Worm (Caenorhabditis elegans) whole organism, mixed stage, embryonic: ENCODE measurements around the gene chl-1.
A peak's percentile ranks its signal among the peaks of the same experiment; 100 is the strongest.

ENCODE experiments used
- M03D4.4 ChIP-seq: sonication (generic microtip); optimal IDR thresholded peaks from 2 replicates; lab custom pipeline; 2017; ENCODE audit warnings: mild to moderate bottlenecking, missing genetic modification characterization, missing compliant biosample characterization
- bed-3 ChIP-seq: fragments of 200-800 bp; sonication (Bioruptor generic); optimal IDR thresholded peaks from 3 replicates; lab custom pipeline; 2018; ENCODE audit warnings: mild to moderate bottlenecking, missing genetic modification characterization, moderate library complexity, missing compliant biosample characterization
- ceh-43 ChIP-seq: fragments of 200-800 bp; sonication (Bioruptor generic); optimal IDR thresholded peaks from 2 replicates; lab custom pipeline; 2018; ENCODE audit warnings: mild to moderate bottlenecking, missing genetic modification characterization, moderate library complexity, missing compliant biosample characterization
- ceh-83 ChIP-seq: fragments of 200-800 bp; sonication (Bioruptor generic); optimal IDR thresholded peaks from 2 replicates; lab custom pipeline; 2018; ENCODE audit warnings: mild to moderate bottlenecking, missing genetic modification characterization, missing compliant biosample characterization
- ces-1 ChIP-seq: fragments of 150-350 bp; optimal IDR thresholded peaks from 2 replicates; lab custom pipeline; 2014; ENCODE audit warnings: missing biosample characterization, missing genetic modification reagents, missing genetic modification characterization
- cnd-1 ChIP-seq: fragments of 200-800 bp; sonication (Bioruptor generic); optimal IDR thresholded peaks from 2 replicates; lab custom pipeline; 2018; ENCODE audit warnings: mild to moderate bottlenecking, missing genetic modification characterization, missing compliant biosample characterization
- drap-1 ChIP-seq: fragments of 200-800 bp; sonication (Bioruptor generic); optimal IDR thresholded peaks from 3 replicates; lab custom pipeline; 2018; ENCODE audit warnings: mild to moderate bottlenecking, missing genetic modification characterization, missing compliant biosample characterization
- elt-1 ChIP-seq: sonication (generic microtip); optimal IDR thresholded peaks from 2 replicates; lab custom pipeline; 2017; ENCODE audit warnings: missing genetic modification characterization, mild to moderate bottlenecking, missing compliant biosample characterization, antibody characterized with exemption, moderate library complexity, borderline replicate concordance; ENCODE audit not compliant: insufficient read depth
- elt-3 ChIP-seq: fragments of 150-350 bp; optimal IDR thresholded peaks from 2 replicates; lab custom pipeline; 2014; ENCODE audit warnings: missing biosample characterization, missing genetic modification characterization
- flh-1 ChIP-seq: fragments of 200-800 bp; sonication (Bioruptor generic); optimal IDR thresholded peaks from 2 replicates; lab custom pipeline; 2018; ENCODE audit warnings: mild to moderate bottlenecking, missing genetic modification characterization, moderate library complexity, missing compliant biosample characterization
- ham-2 ChIP-seq: fragments of 200-800 bp; sonication (Bioruptor generic); optimal IDR thresholded peaks from 2 replicates; lab custom pipeline; 2018; ENCODE audit warnings: mild to moderate bottlenecking, missing genetic modification characterization, missing compliant biosample characterization
- hlh-1 ChIP-seq: fragments of 150-350 bp; optimal IDR thresholded peaks from 2 replicates; lab custom pipeline; 2014; ENCODE audit warnings: missing biosample characterization, missing genetic modification reagents, missing genetic modification characterization
- lin-13 ChIP-seq: fragments of 150-350 bp; optimal IDR thresholded peaks from 2 replicates; lab custom pipeline; 2014; ENCODE audit warnings: missing biosample characterization, missing genetic modification characterization
- lin-32 ChIP-seq: fragments of 200-800 bp; sonication (Bioruptor generic); optimal IDR thresholded peaks from 2 replicates; lab custom pipeline; 2018; ENCODE audit warnings: mild to moderate bottlenecking, missing genetic modification characterization, missing compliant biosample characterization
- lsy-2 ChIP-seq: fragments of 150-350 bp; optimal IDR thresholded peaks from 2 replicates; lab custom pipeline; 2014; ENCODE audit warnings: missing biosample characterization, missing genetic modification characterization
- mab-5 ChIP-seq: fragments of 150-350 bp; optimal IDR thresholded peaks from 2 replicates; lab custom pipeline; 2014; ENCODE audit warnings: missing biosample characterization, missing genetic modification characterization
- mep-1 ChIP-seq: fragments of 150-350 bp; optimal IDR thresholded peaks from 2 replicates; lab custom pipeline; 2017; ENCODE audit warnings: missing biosample characterization, missing genetic modification reagents, missing genetic modification characterization, inconsistent platforms
- mls-2 ChIP-seq: sonication (generic microtip); optimal IDR thresholded peaks from 2 replicates; lab custom pipeline; 2016; ENCODE audit warnings: mild to moderate bottlenecking, missing genetic modification characterization, moderate library complexity, missing compliant biosample characterization
- nhr-12 ChIP-seq: fragments of 150-350 bp; optimal IDR thresholded peaks from 2 replicates; lab custom pipeline; 2014; ENCODE audit warnings: missing biosample characterization, missing genetic modification characterization
- nhr-237 ChIP-seq: fragments of 150-350 bp; optimal IDR thresholded peaks from 2 replicates; lab custom pipeline; 2014; ENCODE audit warnings: missing biosample characterization, missing genetic modification characterization
- nhr-28 ChIP-seq: fragments of 150-350 bp; optimal IDR thresholded peaks from 2 replicates; lab custom pipeline; 2014; ENCODE audit warnings: missing biosample characterization, missing genetic modification characterization
- nhr-76 ChIP-seq: sonication (generic microtip); optimal IDR thresholded peaks from 2 replicates; lab custom pipeline; 2017; ENCODE audit warnings: missing biosample characterization, missing genetic modification characterization
- pha-4 ChIP-seq: fragments of 150-350 bp; optimal IDR thresholded peaks from 2 replicates; lab custom pipeline; 2018; ENCODE audit warnings: missing biosample characterization, missing genetic modification reagents, missing genetic modification characterization
- sem-2 ChIP-seq: fragments of 200-800 bp; sonication (Bioruptor generic); optimal IDR thresholded peaks from 2 replicates; lab custom pipeline; 2018; ENCODE audit warnings: mild to moderate bottlenecking, missing genetic modification characterization, missing compliant biosample characterization
- sptf-1 ChIP-seq: sonication (generic microtip); optimal IDR thresholded peaks from 2 replicates; lab custom pipeline; 2017; ENCODE audit warnings: mild to moderate bottlenecking, missing genetic modification characterization, moderate library complexity, missing compliant biosample characterization
- tbx-8 ChIP-seq: fragments of 200-800 bp; sonication (Bioruptor generic); optimal IDR thresholded peaks from 2 replicates; lab custom pipeline; 2018; ENCODE audit warnings: mild to moderate bottlenecking, missing genetic modification characterization, moderate library complexity, missing compliant biosample characterization
- unc-120 ChIP-seq: sonication (generic microtip); optimal IDR thresholded peaks from 2 replicates; lab custom pipeline; 2017; ENCODE audit warnings: missing genetic modification characterization, missing compliant biosample characterization; ENCODE audit not compliant: poor library complexity, severe bottlenecking
- unc-39 ChIP-seq: fragments of 150-350 bp; optimal IDR thresholded peaks from 2 replicates; lab custom pipeline; 2014; ENCODE audit warnings: missing biosample characterization, missing genetic modification characterization
- unc-62 ChIP-seq: fragments of 150-350 bp; optimal IDR thresholded peaks from 2 replicates; lab custom pipeline; 2014; ENCODE audit warnings: missing biosample characterization, missing genetic modification reagents, missing genetic modification characterization
- zip-8 ChIP-seq: fragments of 150-350 bp; optimal IDR thresholded peaks from 2 replicates; lab custom pipeline; 2014; ENCODE audit warnings: missing biosample characterization, missing genetic modification characterization
- ztf-11 ChIP-seq: fragments of 150-350 bp; optimal IDR thresholded peaks from 2 replicates; lab custom pipeline; 2014; ENCODE audit warnings: missing biosample characterization, missing genetic modification characterization

Gene chl-1

DNA sequence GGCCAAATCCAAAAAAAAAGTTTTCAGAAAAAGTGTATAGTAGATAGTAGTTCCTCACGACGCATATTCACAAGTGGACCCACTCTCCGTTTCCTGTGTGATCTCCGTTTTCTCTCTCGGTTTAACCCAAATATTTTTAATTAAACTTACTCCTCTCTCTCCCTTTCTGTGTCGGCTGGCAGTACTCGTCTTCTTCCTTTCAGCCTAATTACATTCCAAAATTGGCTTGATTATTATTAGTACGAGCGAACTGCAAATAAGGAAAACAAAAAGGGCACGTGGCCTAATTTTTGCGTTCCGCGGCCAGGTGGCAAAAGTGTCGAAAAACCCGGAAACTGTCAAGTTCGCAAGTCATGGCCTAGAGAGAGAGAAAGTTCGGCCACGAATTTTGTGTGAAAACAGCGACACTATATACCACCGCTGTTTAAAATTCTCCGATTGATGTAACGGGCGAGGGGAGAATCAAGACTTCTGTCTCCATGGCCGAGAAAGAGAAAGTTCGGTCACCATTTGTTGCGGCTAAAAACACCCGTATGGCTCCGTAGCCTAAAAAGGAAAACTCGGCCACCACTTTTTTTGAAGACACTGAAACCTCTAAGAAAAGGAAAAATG, 8.0 kb downstream of the chl-1 start:
- TF ChIP-seq hlh-1 (no peak), ces-1 (peak; percentile 63), lsy-2 (tag; lab: Kevin White, UChicago) (no peak), nhr-76 (tag; lab: Kevin White, UChicago) (no peak), zip-8 (no peak)
- TF ChIP-seq, all 35 proteins: peak for 1

DNA sequence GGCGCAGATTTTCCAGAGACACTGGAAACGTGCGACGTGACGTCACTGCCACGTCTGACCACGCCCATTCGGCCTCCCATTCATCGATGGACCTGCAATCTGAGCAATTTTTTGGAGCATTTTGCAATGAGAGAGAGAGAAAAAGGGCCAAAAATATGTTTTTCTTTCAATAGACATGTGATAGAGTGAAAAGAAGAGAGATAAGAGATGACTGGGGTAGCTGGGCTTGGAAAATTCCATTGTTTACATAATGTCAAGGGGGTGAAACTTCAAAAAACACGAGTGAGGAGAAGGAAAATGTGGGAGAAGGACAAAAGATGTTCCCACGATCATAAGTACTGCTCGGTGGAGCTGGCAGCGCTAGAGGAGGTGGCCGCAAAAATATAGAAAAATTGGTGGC, 9.1 kb downstream of the chl-1 start, which contains the start of gene M03C11.1:
TSS of gene M03C11.1 (minus strand) at position 101 of the 400 bp plus-strand sequence.
- TF ChIP-seq ceh-43 (no peak), lsy-2 (tag; lab: Kevin White, UChicago) (no peak), sem-2 (GFP tag; lab: Kevin White, UChicago) (no peak), drap-1 (no peak), nhr-28 (no peak), ces-1 (no peak), hlh-1 (no peak), ham-2 (GFP tag; lab: Kevin White, UChicago) (no peak), elt-1 (tag; lab: Kevin White, UChicago) (no peak), unc-39 (tag; lab: Kevin White, UChicago) (no peak), mep-1 (no peak), nhr-12 (tag; lab: Kevin White, UChicago) (no peak), zip-8 (no peak), cnd-1 (tag; lab: Kevin White, UChicago) (no peak), lin-32 (no peak), mls-2 (no peak), tbx-8 (no peak), unc-120 (tag; lab: Kevin White, UChicago) (no peak), nhr-76 (tag; lab: Kevin White, UChicago) (no peak), mab-5 (no peak)

DNA sequence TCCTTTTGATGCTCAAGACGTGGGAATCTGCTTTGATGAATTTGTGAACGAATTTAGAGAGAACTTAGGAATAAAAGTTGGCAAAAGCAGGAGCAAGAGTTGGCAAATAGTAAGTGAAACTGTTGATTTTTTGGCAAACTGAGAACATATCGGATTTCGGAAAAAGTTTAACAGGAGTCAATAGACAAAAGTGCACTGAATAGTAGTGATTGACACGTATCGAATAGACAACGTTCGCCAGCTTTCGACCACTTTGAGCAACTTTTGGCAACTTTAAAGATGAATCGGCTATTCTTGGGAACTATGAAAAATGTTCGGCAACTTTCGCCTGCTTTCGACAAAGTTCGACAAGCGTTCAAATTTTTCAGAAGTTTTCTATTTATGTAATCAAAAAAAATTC, 13.4 kb downstream of the chl-1 start, which contains the start of gene M03C11.9:
TSS of gene M03C11.9 (minus strand) at position 101 of the 400 bp plus-strand sequence.
- no peak for TF ChIP-seq lin-32
- TF ChIP-seq nhr-12 (tag; lab: Kevin White, UChicago), result no peak
- no peak for TF ChIP-seq unc-62
- no peak for TF ChIP-seq mab-5
- TF ChIP-seq unc-39 (tag; lab: Kevin White, UChicago), result no peak
- TF ChIP-seq elt-1 (tag; lab: Kevin White, UChicago), result no peak
- no peak for TF ChIP-seq cnd-1 (tag; lab: Kevin White, UChicago)
- TF ChIP-seq lsy-2 (tag; lab: Kevin White, UChicago), result no peak
- no peak for TF ChIP-seq nhr-237 (tag; lab: Kevin White, UChicago)
- TF ChIP-seq sptf-1, result no peak
- no peak for TF ChIP-seq M03D4.4 (tag; lab: Kevin White, UChicago)
- TF ChIP-seq elt-3, result no peak
- no peak for TF ChIP-seq ces-1
- TF ChIP-seq nhr-28, result no peak
- TF ChIP-seq lin-13 (tag; lab: Kevin White, UChicago), result no peak
- no peak for TF ChIP-seq pha-4 (tag; lab: Kevin White, UChicago)
- TF ChIP-seq nhr-76 (tag; lab: Kevin White, UChicago), result no peak
- no peak for TF ChIP-seq ztf-11

DNA sequence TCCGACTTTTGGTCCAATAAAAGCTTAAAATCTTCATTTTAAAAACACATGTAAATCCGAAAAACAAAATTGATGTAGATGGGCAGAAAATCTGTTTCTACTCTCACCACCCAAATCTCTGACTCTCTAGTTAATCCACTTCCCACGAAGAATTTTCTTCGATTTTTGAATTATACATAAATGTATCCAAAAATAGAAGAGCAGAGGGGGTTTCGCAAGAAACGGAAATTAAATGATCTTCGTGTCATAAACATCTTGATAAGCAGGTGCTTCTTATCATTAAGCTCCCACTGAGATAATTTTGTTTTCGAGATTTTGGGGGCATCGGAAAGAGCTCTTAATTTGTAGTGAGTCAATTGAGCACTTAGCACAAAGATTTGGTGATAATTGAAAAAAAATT, 15.4 kb downstream of the chl-1 start:
- TF ChIP-seq ces-1 (peak; percentile 18), mab-5 (no peak)

DNA sequence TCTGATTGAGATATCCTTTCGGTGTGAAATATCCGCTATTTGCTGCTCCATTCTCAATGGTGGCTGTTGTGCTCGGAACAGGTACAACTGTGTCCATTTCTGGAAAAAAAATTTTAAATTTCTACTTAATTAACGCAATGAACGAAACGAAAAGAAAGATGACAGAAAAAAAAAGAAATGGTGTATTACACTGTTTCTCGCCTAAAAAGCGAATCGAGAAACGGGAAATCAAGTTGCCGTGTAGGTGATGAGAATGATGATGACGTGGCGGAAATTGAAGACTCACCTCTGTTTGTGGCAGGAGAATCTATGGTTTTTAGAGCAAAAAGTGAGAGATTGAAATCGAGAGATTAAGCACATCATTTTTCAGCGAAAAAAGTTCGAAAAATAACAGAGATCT, 18.6 kb downstream of the chl-1 start, which contains the start of gene C38H2.3:
TSS of gene C38H2.3 (minus strand) at position 101 of the 400 bp plus-strand sequence.
- TF ChIP-seq bed-3 (GFP tag; lab: Kevin White, UChicago) (no peak), flh-1 (no peak), ham-2 (GFP tag; lab: Kevin White, UChicago) (no peak)

DNA sequence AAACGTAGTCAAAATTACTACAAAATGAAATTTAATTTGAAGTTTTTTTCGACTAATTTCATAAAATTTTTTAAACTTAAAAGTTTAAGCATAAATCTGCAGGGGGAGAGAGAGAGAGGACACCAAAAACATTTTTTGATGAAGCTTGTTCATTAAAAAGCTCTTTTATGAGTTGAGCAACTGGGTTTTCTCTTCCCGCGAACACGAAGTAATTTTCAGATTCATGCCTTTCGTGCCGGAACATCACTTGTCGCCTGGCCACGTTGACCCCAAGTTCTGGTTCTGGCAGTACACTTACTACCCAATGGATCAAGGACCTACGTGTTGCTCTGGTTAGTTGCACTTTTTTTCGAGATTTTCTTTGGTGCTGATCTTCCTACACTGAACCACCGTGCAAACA, 21.2 kb downstream of the chl-1 start:
- TF ChIP-seq mab-5 (no peak), cnd-1 (tag; lab: Kevin White, UChicago) (no peak), ham-2 (GFP tag; lab: Kevin White, UChicago) (no peak), unc-120 (tag; lab: Kevin White, UChicago) (no peak), ceh-83 (no peak)
